Fruit fly (Drosophila melanogaster) S2 (cell line): ENCODE measurements around the gene CG46396.

Experiments
- CG8478 ChIP-seq: fragments of >200 bp; optimal IDR thresholded peaks from 2 replicates; lab custom pipeline; 2018
- CTCF ChIP-seq, 2 experiments: fragments of >200 bp; optimal IDR thresholded peaks; 2 replicates each; lab custom pipeline; 2018

DNA sequence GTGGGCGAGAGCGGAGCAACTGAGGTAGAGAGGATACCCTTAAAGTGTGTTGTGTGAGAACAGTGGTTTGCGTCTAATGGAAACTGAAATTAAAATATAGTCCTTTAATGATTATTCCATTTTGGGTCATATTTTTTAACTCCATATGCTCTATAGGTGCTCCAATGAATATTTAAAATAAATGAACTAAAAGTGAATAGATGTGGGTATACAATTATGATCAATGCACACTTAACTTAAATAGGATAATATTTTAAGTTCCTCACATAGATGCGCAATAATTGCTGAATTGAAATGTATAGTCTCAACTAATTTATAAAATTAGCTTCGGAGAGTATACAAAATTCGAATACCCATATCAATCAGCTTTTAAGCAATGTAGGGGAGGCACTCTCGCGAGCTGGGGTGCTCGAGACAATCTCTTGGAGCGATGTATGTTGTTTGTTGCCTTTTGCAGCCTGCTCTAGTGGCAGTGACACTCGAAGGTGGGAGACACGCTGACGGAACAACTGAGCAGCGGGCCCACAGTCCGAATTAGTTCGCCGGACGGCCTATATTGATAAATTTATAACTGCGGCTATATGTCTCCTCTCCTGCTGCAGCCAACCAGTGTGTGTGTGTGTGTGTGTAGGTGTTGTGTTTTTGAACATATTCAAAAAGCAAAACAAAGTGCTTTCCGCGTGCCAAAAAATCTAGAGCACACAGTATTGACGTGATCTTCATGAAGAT, 50.0 kb downstream of the CG46396 start:
- TF ChIP-seq CTCF (optimal IDR thresholded peaks at IDR 0.05; lab: Kevin White, UChicago) (no peak), CG8478 (lab: Kevin White, UChicago) (no peak)
